Fruit fly (Drosophila melanogaster) whole organism, pupa: ENCODE data around the gene galectin.

ENCODE experiments used
- CG10348 ChIP-seq: fragments of 200-800 bp; sonication (Bioruptor generic); IDR thresholded peaks from 2 replicates; pipeline ENCODE4 v1.3.6; 2022; ENCODE audit warnings: missing biosample characterization, missing genetic modification characterization
- CG12605 ChIP-seq: fragments of 200-800 bp; sonication (Bioruptor generic); IDR thresholded peaks from 2 replicates; pipeline ENCODE4 v1.3.6; 2022; ENCODE audit warnings: missing biosample characterization, missing genetic modification characterization
- CG13204 ChIP-seq: fragments of 200-800 bp; sonication (Bioruptor generic); optimal IDR thresholded peaks from 2 replicates; lab custom pipeline; 2018; ENCODE audit warnings: missing biosample characterization, mild to moderate bottlenecking, missing genetic modification characterization, moderate library complexity
- CG14655 ChIP-seq: fragments of 200-800 bp; sonication (Bioruptor generic); optimal IDR thresholded peaks from 3 replicates; lab custom pipeline; 2017; ENCODE audit warnings: mild to moderate bottlenecking, missing biosample characterization, missing genetic modification reagents, missing genetic modification characterization
- CG15710 ChIP-seq: fragments of 200-800 bp; sonication (Bioruptor generic); optimal IDR thresholded peaks from 2 replicates; lab custom pipeline; 2018; ENCODE audit warnings: missing biosample characterization, mild to moderate bottlenecking, missing genetic modification characterization, moderate library complexity
- CG17806 ChIP-seq: fragments of 200-800 bp; sonication (Bioruptor generic); optimal IDR thresholded peaks from 2 replicates; lab custom pipeline; 2018; ENCODE audit warnings: missing biosample characterization, mild to moderate bottlenecking, missing genetic modification characterization, moderate library complexity
- CG32121 ChIP-seq: fragments of 200-800 bp; sonication (Bioruptor generic); IDR thresholded peaks from 2 replicates; pipeline ENCODE4 v1.3.6; 2022; ENCODE audit warnings: missing biosample characterization, missing genetic modification characterization
- CG34367 ChIP-seq: fragments of 200-800 bp; sonication (Bioruptor generic); optimal IDR thresholded peaks from 2 replicates; lab custom pipeline; 2018; ENCODE audit warnings: missing biosample characterization, mild to moderate bottlenecking, missing genetic modification characterization
- CG4496 ChIP-seq: fragments of 200-800 bp; sonication (Bioruptor generic); IDR thresholded peaks from 3 replicates; pipeline ENCODE4 v1.3.6; 2022; ENCODE audit warnings: missing biosample characterization, missing genetic modification characterization
- CG8159 ChIP-seq: fragments of 200-800 bp; sonication (Bioruptor generic); optimal IDR thresholded peaks from 3 replicates; lab custom pipeline; 2018; ENCODE audit warnings: missing biosample characterization, mild to moderate bottlenecking, missing genetic modification characterization, moderate library complexity
- CG8301 ChIP-seq: fragments of 200-800 bp; sonication (Bioruptor generic); optimal IDR thresholded peaks from 2 replicates; lab custom pipeline; 2018; ENCODE audit warnings: missing biosample characterization, mild to moderate bottlenecking, missing genetic modification characterization
- CG9948 ChIP-seq: fragments of 200-800 bp; sonication (Bioruptor generic); optimal IDR thresholded peaks from 2 replicates; lab custom pipeline; 2018; ENCODE audit warnings: missing biosample characterization, mild to moderate bottlenecking, missing genetic modification characterization, moderate library complexity
- D1 ChIP-seq: fragments of 200-800 bp; sonication (Bioruptor generic); optimal IDR thresholded peaks from 2 replicates; lab custom pipeline; 2018; ENCODE audit warnings: missing biosample characterization, mild to moderate bottlenecking, missing genetic modification characterization, moderate library complexity
- EcR ChIP-seq: fragments of 200-800 bp; sonication (Bioruptor generic); optimal IDR thresholded peaks from 3 replicates; lab custom pipeline; 2019; ENCODE audit warnings: missing biosample characterization, missing genetic modification characterization, mild to moderate bottlenecking, moderate library complexity, missing genetic modification reagents
- Ets98B ChIP-seq: fragments of 200-800 bp; sonication (Bioruptor generic); IDR thresholded peaks from 2 replicates; pipeline ENCODE4 v1.3.6; 2022; ENCODE audit warnings: missing biosample characterization, missing genetic modification characterization
- Pif1A ChIP-seq: fragments of 200-800 bp; sonication (Bioruptor generic); optimal IDR thresholded peaks from 3 replicates; lab custom pipeline; 2016; ENCODE audit warnings: missing biosample characterization, missing genetic modification characterization
- Pif1B ChIP-seq: fragments of 200-800 bp; sonication (Bioruptor generic); optimal IDR thresholded peaks from 3 replicates; lab custom pipeline; 2016; ENCODE audit warnings: missing biosample characterization, missing genetic modification characterization
- Snoo ChIP-seq: fragments of 200-800 bp; sonication (Bioruptor generic); optimal IDR thresholded peaks from 3 replicates; lab custom pipeline; 2017; ENCODE audit warnings: missing biosample characterization, mild to moderate bottlenecking, missing genetic modification characterization, inconsistent platforms
- fd96Ca ChIP-seq: fragments of 200-800 bp; sonication (Bioruptor generic); IDR thresholded peaks from 3 replicates; pipeline ENCODE4 v1.3.6; 2022; ENCODE audit warnings: missing biosample characterization, missing genetic modification characterization
- gl ChIP-seq: fragments of 200-800 bp; sonication (Bioruptor generic); optimal IDR thresholded peaks from 2 replicates; lab custom pipeline; 2018; ENCODE audit warnings: missing biosample characterization, mild to moderate bottlenecking, missing genetic modification characterization
- rn ChIP-seq: fragments of 200-800 bp; sonication (Bioruptor generic); IDR thresholded peaks from 2 replicates; pipeline ENCODE4 v1.3.6; 2022; ENCODE audit warnings: missing biosample characterization, missing genetic modification characterization

galectin gene

DNA sequence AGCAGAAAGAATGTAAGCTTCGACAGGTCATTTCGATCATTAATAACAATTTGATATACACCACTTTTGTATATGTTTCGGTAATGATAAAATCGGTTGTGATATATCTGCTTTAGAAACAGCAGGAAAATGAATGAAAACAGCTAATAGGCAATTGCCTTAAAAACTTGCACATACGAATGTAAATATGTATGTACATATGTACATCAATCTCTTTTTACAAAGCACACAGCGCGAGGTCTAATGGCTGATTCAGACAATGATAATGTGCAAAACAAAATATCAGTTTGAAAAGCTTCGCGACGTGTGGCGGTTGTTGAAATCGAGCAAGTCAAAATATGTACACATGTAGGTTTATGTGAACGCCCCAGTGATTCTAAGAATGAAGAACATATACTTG, at the start of gene galectin:
galectin (plus strand) TSS at position 301 of the 400 bp plus-strand sequence.
- TF ChIP-seq Snoo (no peak), gl (tag; lab: Kevin White, UChicago) (no peak), CG13204 (no peak), D1 (tag; lab: Kevin White, UChicago) (no peak), Ets98B (GFP tag; lab: Robert Waterston, UW) (no peak), CG4496 (no peak)

DNA sequence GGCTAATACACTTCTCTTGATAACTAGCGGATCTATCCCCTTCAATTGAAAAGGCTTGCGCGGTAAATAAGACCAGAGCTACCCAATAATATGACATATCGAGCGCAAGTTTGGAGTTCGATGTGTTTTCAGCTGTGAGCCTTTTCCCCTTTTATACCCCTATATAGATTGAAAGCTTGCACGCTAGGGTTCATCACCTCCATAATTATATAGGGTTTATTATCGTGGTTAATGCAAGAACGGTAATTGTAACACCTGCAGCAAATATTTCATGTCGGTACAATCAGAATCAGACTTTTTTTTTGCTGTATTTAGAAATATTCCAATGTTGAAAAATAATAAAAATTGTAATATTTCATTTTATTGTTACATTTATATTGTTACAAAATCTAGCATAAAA, 46.5 kb upstream of the galectin start, which contains the start of gene Ir21a:
Ir21a (minus strand) TSS at position 101 of the 400 bp plus-strand sequence.
- TF ChIP-seq CG12605 (GFP tag; lab: Robert Waterston, UW) (no peak), CG8301 (tag; lab: Kevin White, UChicago) (no peak), Snoo (no peak), Ets98B (GFP tag; lab: Robert Waterston, UW) (no peak), CG4496 (no peak), CG13204 (no peak), CG34367 (no peak), CG8159 (tag; lab: Kevin White, UChicago) (no peak), EcR (GFP tag; lab: Kevin White, UChicago) (no peak), CG10348 (GFP tag; lab: Robert Waterston, UW) (no peak), Pif1B (GFP tag; lab: Kevin White, UChicago) (no peak), CG9948 (tag; lab: Kevin White, UChicago) (no peak), CG15710 (no peak), rn (GFP tag; lab: Robert Waterston, UW) (no peak), Pif1A (GFP tag; lab: Kevin White, UChicago) (no peak), CG14655 (GFP tag; lab: Kevin White, UChicago) (no peak), CG32121 (GFP tag; lab: Robert Waterston, UW) (no peak), CG17806 (no peak), gl (tag; lab: Kevin White, UChicago) (no peak)

DNA sequence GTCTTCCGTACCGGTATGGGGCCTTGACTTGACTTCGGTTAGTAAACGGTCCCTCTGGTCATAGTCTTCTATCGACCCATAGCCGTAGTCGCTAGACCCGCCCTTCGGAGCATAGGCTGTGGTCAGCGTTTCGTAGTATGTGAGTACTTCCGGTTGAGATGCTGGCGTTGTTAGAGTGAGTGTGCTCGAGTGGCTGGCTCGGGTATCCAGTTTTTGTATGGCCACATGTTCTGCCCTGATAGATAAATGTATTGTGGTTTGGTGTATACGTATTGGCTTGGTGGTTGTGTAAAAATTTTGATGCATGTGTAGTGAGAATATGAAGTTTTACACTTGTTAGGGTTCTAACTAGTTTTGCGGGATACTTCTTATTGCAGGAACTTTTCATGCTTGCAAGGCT, 37.5 kb upstream of the galectin start:
- TF ChIP-seq CG32121 (GFP tag; lab: Robert Waterston, UW) (no peak), CG34367 (no peak), CG8301 (tag; lab: Kevin White, UChicago) (no peak)

DNA sequence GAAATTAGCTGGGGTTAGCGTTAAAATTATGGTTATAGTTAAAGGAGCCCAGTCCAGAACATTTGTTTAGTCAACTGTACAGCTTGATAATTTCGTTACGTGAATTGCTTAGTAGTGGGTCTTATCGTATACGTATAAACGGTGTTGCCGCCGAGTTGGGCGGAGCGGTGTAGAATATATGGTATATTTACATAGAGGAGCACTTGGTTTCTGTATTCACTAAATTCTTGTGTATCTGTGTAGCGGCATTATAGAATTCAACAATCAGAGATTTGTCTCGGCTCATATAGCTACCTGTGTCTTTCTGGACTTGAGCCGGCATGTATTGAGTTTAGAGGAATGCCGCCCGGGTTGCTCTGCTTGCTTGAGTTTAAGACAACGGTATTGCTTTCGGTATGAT, 36.1 kb upstream of the galectin start:
- TF ChIP-seq CG15710 (no peak), D1 (tag; lab: Kevin White, UChicago) (no peak), CG13204 (no peak), fd96Ca (GFP tag; lab: Robert Waterston, UW) (no peak), CG12605 (GFP tag; lab: Robert Waterston, UW) (no peak), CG10348 (GFP tag; lab: Robert Waterston, UW) (no peak), CG14655 (GFP tag; lab: Kevin White, UChicago) (no peak), CG32121 (GFP tag; lab: Robert Waterston, UW) (no peak), EcR (GFP tag; lab: Kevin White, UChicago) (no peak), CG8159 (tag; lab: Kevin White, UChicago) (no peak), rn (GFP tag; lab: Robert Waterston, UW) (no peak), gl (tag; lab: Kevin White, UChicago) (no peak), Pif1A (GFP tag; lab: Kevin White, UChicago) (no peak), CG4496 (no peak), CG9948 (tag; lab: Kevin White, UChicago) (no peak), Ets98B (GFP tag; lab: Robert Waterston, UW) (no peak), Pif1B (GFP tag; lab: Kevin White, UChicago) (no peak), CG17806 (no peak), CG34367 (no peak)

DNA sequence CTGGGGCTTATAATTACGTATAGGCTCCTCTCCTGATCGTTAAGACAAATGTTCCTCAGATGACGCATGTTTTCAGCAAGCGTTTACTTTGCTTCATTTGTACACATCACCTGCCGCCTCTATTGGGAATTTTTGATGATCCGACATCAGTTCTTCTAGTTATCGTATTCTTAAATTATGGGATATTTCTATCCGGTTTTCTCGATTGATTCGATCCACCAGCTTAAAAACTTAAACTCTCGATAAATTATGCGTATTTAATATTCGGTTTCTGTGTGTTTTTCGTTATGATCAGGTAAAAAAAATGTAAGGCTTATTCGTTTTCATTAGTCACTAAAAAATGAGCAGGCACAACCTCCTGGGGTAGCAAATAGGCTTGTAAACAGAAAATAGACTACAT, 18.4 kb upstream of the galectin start:
- TF ChIP-seq CG17806 (no peak), rn (GFP tag; lab: Robert Waterston, UW) (no peak), CG8159 (tag; lab: Kevin White, UChicago) (no peak), EcR (GFP tag; lab: Kevin White, UChicago) (no peak), Ets98B (GFP tag; lab: Robert Waterston, UW) (no peak), CG14655 (GFP tag; lab: Kevin White, UChicago) (no peak), CG12605 (GFP tag; lab: Robert Waterston, UW) (no peak), CG8301 (tag; lab: Kevin White, UChicago) (no peak), CG10348 (GFP tag; lab: Robert Waterston, UW) (no peak), CG32121 (GFP tag; lab: Robert Waterston, UW) (no peak), gl (tag; lab: Kevin White, UChicago) (no peak), Snoo (no peak), fd96Ca (GFP tag; lab: Robert Waterston, UW) (no peak), CG15710 (no peak), CG13204 (no peak), CG9948 (tag; lab: Kevin White, UChicago) (no peak)

DNA sequence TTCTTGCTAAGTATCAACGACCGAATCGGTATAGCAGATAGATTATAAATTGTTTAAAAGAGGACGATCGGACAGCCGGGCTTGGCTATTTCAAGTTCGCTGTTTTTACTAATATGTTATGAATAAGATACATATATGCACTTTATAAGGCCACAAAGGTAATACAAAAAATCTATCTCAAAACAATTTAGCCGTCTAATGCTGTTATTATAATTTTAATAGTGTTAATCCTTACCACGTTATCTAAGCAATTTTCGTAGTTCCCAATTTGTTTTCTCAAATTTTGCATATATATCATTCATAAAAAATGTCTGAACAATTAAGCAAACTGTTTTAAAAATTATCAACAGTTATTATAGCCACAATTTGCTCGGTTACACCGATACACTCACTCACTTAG, 14.7 kb upstream of the galectin start:
- no peak for TF ChIP-seq rn (GFP tag; lab: Robert Waterston, UW)
- no peak for TF ChIP-seq fd96Ca (GFP tag; lab: Robert Waterston, UW)
- no peak for TF ChIP-seq CG9948 (tag; lab: Kevin White, UChicago)
- no peak for TF ChIP-seq CG34367
- TF ChIP-seq D1 (tag; lab: Kevin White, UChicago): no peak
- TF ChIP-seq CG17806: no peak
- no peak for TF ChIP-seq CG32121 (GFP tag; lab: Robert Waterston, UW)
- TF ChIP-seq EcR (GFP tag; lab: Kevin White, UChicago): no peak
